Worm (Caenorhabditis elegans) whole organism, L1 larva: Measurements from ENCODE around the gene F41F3.9.

Experiments used
- fos-1 ChIP-seq: fragments of 150-350 bp; optimal IDR thresholded peaks from 2 replicates; lab custom pipeline; 2014; ENCODE audit warnings: missing biosample characterization, missing genetic modification characterization
- nhr-11 ChIP-seq: fragments of 150-350 bp; optimal IDR thresholded peaks from 2 replicates; lab custom pipeline; 2014; ENCODE audit warnings: missing biosample characterization, missing genetic modification characterization
- nhr-77 ChIP-seq: fragments of 150-350 bp; optimal IDR thresholded peaks from 2 replicates; lab custom pipeline; 2014; ENCODE audit warnings: missing biosample characterization, missing genetic modification characterization

ce11 chrV:4687944-4688505 lies 32.8 kb downstream of the F41F3.9 start, which contains the start of gene K03B4.2:
- no peak for TF ChIP-seq nhr-11 (tag; lab: Kevin White, UChicago)
- no peak for TF ChIP-seq nhr-77 (tag; lab: Kevin White, UChicago)
- no peak for TF ChIP-seq fos-1 (tag; lab: Kevin White, UChicago)
